Fruit fly (Drosophila melanogaster) whole organism, wandering third instar larva: ENCODE measurements around the gene Hip1.

Experiments
- CG32264 ChIP-seq: fragments of 200-800 bp; sonication (Bioruptor generic); optimal IDR thresholded peaks from 2 replicates; lab custom pipeline; 2016; ENCODE audit warnings: missing biosample characterization, missing genetic modification characterization
- CG9705 ChIP-seq: fragments of 200-800 bp; sonication (Bioruptor generic); optimal IDR thresholded peaks from 2 replicates; lab custom pipeline; 2018; ENCODE audit warnings: missing biosample characterization, mild to moderate bottlenecking, missing genetic modification characterization
- CrebA ChIP-seq: fragments of 200-800 bp; sonication (Bioruptor generic); optimal IDR thresholded peaks from 2 replicates; lab custom pipeline; 2016; ENCODE audit warnings: missing biosample characterization, mild to moderate bottlenecking, missing genetic modification characterization, borderline replicate concordance
- Dif ChIP-seq: fragments of 200-275, 200-300 bp; sonication (Bioruptor generic); optimal IDR thresholded peaks from 2 replicates; lab custom pipeline; 2018; ENCODE audit warnings: missing biosample characterization, missing genetic modification characterization; ENCODE audit not compliant: partially characterized antibody
- Hnf4 ChIP-seq: fragments of 200-800 bp; sonication (Bioruptor generic); optimal IDR thresholded peaks from 2 replicates; lab custom pipeline; 2016; ENCODE audit warnings: missing biosample characterization, mild to moderate bottlenecking, missing genetic modification characterization
- Hr83 ChIP-seq: fragments of 200-300 bp; sonication (Bioruptor generic); optimal IDR thresholded peaks from 2 replicates; lab custom pipeline; 2016; ENCODE audit warnings: missing biosample characterization, mild to moderate bottlenecking, missing genetic modification characterization, moderate library complexity; ENCODE audit not compliant: poor library complexity, severe bottlenecking
- Jra ChIP-seq: sonication (Bioruptor generic); optimal IDR thresholded peaks from 2 replicates; lab custom pipeline; 2016; ENCODE audit warnings: missing biosample characterization, missing genetic modification characterization
- Mio ChIP-seq: sonication (Bioruptor generic); optimal IDR thresholded peaks from 2 replicates; lab custom pipeline; 2016; ENCODE audit warnings: missing biosample characterization, missing genetic modification characterization
- Myc ChIP-seq: fragments of >200 bp; optimal IDR thresholded peaks from 2 replicates; lab custom pipeline; 2017
- N ChIP-seq: fragments of >200 bp; optimal IDR thresholded peaks from 2 replicates; lab custom pipeline; 2018; ENCODE audit warnings: missing biosample characterization, missing external identifiers, missing genetic modification characterization
- OdsH ChIP-seq: fragments of 200-800 bp; sonication (Bioruptor generic); optimal IDR thresholded peaks from 2 replicates; lab custom pipeline; 2016; ENCODE audit warnings: missing biosample characterization, mild to moderate bottlenecking, missing genetic modification characterization
- Rel ChIP-seq, 2 experiments: fragments of 200-800 bp; sonication (Bioruptor generic) in 1 of 2; optimal IDR thresholded peaks; 2 replicates in 1 of 2; 3 replicates in 1 of 2; lab custom pipeline; 2016 to 2019; ENCODE audit warnings: mild to moderate bottlenecking in 2 of 2, missing biosample characterization in 2 of 2, missing genetic modification characterization in 2 of 2, moderate library complexity in 1 of 2
- Vsx2 ChIP-seq: fragments of 200-300, 225-300 bp; sonication (Bioruptor generic); optimal IDR thresholded peaks from 2 replicates; lab custom pipeline; 2018; ENCODE audit warnings: missing biosample characterization, missing genetic modification characterization; ENCODE audit not compliant: partially characterized antibody
- brk ChIP-seq: fragments of 200-800 bp; sonication (Bioruptor generic); optimal IDR thresholded peaks from 2 replicates; lab custom pipeline; 2016; ENCODE audit warnings: missing biosample characterization, mild to moderate bottlenecking, missing genetic modification characterization
- dl ChIP-seq, 2 experiments: fragments of 175-275, 200-275 bp in 1 of 2; fragments of 200-275 bp in 1 of 2; sonication (Bioruptor generic); optimal IDR thresholded peaks; lab custom pipeline; 2018; ENCODE audit warnings: mild to moderate bottlenecking in 2 of 2, missing biosample characterization in 2 of 2, missing genetic modification characterization in 2 of 2, moderate library complexity in 2 of 2; ENCODE audit not compliant: partially characterized antibody in 2 of 2, insufficient read depth in 1 of 2
- dmrt93B ChIP-seq: fragments of 200-800 bp; sonication (Bioruptor generic); optimal IDR thresholded peaks from 2 replicates; lab custom pipeline; 2018; ENCODE audit warnings: missing biosample characterization, mild to moderate bottlenecking, missing genetic modification characterization
- dsf ChIP-seq: sonication (Bioruptor generic); optimal IDR thresholded peaks from 2 replicates; lab custom pipeline; 2016; ENCODE audit warnings: missing biosample characterization, missing genetic modification characterization, borderline replicate concordance
- ey ChIP-seq: fragments of 200-800 bp; sonication (Bioruptor generic); optimal IDR thresholded peaks from 2 replicates; lab custom pipeline; 2016; ENCODE audit warnings: missing biosample characterization, missing genetic modification characterization
- foxo ChIP-seq, 2 experiments: fragments of 200-800 bp; sonication (Bioruptor generic); optimal IDR thresholded peaks; 2 replicates in 1 of 2; 3 replicates in 1 of 2; lab custom pipeline; 2016 to 2017; ENCODE audit warnings: missing biosample characterization in 2 of 2, missing genetic modification characterization in 2 of 2
- fru ChIP-seq: fragments of 200-800 bp; sonication (Bioruptor generic); optimal IDR thresholded peaks from 3 replicates; lab custom pipeline; 2016; ENCODE audit warnings: missing biosample characterization, mild to moderate bottlenecking, missing genetic modification characterization
- jim ChIP-seq: fragments of 175-275, 200-325 bp; sonication (Bioruptor generic); optimal IDR thresholded peaks from 2 replicates; lab custom pipeline; 2016; ENCODE audit warnings: missing biosample characterization, mild to moderate bottlenecking, missing genetic modification characterization
- lola ChIP-seq: fragments of >200 bp; optimal IDR thresholded peaks from 2 replicates; lab custom pipeline; 2017; ENCODE audit warnings: missing biosample characterization, missing genetic modification characterization
- pan ChIP-seq: fragments of >200 bp; optimal IDR thresholded peaks from 2 replicates; lab custom pipeline; 2017
- psq ChIP-seq: fragments of 200-800 bp; sonication (Bioruptor generic); optimal IDR thresholded peaks from 3 replicates; lab custom pipeline; 2017; ENCODE audit warnings: missing biosample characterization, mild to moderate bottlenecking, missing genetic modification characterization, moderate library complexity
- rgr ChIP-seq: fragments of 200-800 bp; sonication (Bioruptor generic); optimal IDR thresholded peaks from 3 replicates; lab custom pipeline; 2016; ENCODE audit warnings: missing biosample characterization, mild to moderate bottlenecking, missing genetic modification characterization
- sage ChIP-seq: fragments of 200-800 bp; sonication (Bioruptor generic); optimal IDR thresholded peaks from 2 replicates; lab custom pipeline; 2016; ENCODE audit warnings: missing biosample characterization, mild to moderate bottlenecking, missing genetic modification characterization
- sv ChIP-seq: fragments of 200-800 bp; sonication (Bioruptor generic); optimal IDR thresholded peaks from 3 replicates; lab custom pipeline; 2016; ENCODE audit warnings: missing biosample characterization, missing genetic modification characterization
- tai ChIP-seq: sonication (Bioruptor generic); optimal IDR thresholded peaks from 2 replicates; lab custom pipeline; 2016; ENCODE audit warnings: missing biosample characterization, missing genetic modification characterization
- usp ChIP-seq: fragments of >200 bp; optimal IDR thresholded peaks from 2 replicates; lab custom pipeline; 2017; ENCODE audit warnings: missing biosample characterization, missing genetic modification characterization
- woc ChIP-seq: sonication (Bioruptor generic); optimal IDR thresholded peaks from 2 replicates; lab custom pipeline; 2016; ENCODE audit warnings: missing biosample characterization, mild to moderate bottlenecking, missing genetic modification characterization

Gene Hip1

dm6 chr3L:12780997-12781396 is 7.6 kb upstream of the Hip1 start, which contains the start of the genes CG10969 and CG17666:
Gene CG10969 (minus strand): TSS chr3L:12781097.
Gene CG17666 (plus strand): TSS chr3L:12781325.
- TF ChIP-seq Rel (GFP tag; optimal IDR thresholded peaks at IDR 0.05; lab: Kevin White, UChicago), result no peak
- TF ChIP-seq Rel (tag; optimal IDR thresholded peaks at IDR 0.05; lab: Kevin White, UChicago), result no peak
- no peak for TF ChIP-seq dmrt93B
- TF ChIP-seq Hnf4 (GFP tag; lab: Kevin White, UChicago), result no peak
- TF ChIP-seq CrebA, result no peak
- TF ChIP-seq foxo (GFP tag; optimal IDR thresholded peaks at IDR 0.05; lab: Kevin White, UChicago), result no peak
- no peak for TF ChIP-seq CG9705 (GFP tag; lab: Kevin White, UChicago)
- no peak for TF ChIP-seq OdsH (GFP tag; lab: Kevin White, UChicago)
- no peak for TF ChIP-seq Hr83 (GFP tag; lab: Kevin White, UChicago)
- no peak for TF ChIP-seq ey (GFP tag; lab: Kevin White, UChicago)
- no peak for TF ChIP-seq dsf (GFP tag; lab: Kevin White, UChicago)
- TF ChIP-seq, all 38 proteins: peak for 0

- TF ChIP-seq brk (GFP tag; lab: Kevin White, UChicago) (no peak), fru (no peak), woc (GFP tag; lab: Kevin White, UChicago) (no peak)
These were observed 5.2 kb upstream of the Hip1 start, which contains the start of gene CG32106 for dm6 chr3L:12778616-12779015. Gene CG32106 (minus strand): TSS chr3L:12778716.

dm6 chr3L:12754769-12755189 is 18.6 kb downstream of the Hip1 start, which contains the start of the genes CG10973 and Vps13D:
Gene CG10973 (minus strand): TSS chr3L:12754774.
Gene Vps13D (plus strand): TSS chr3L:12755049.
- TF ChIP-seq Hr83 (GFP tag; lab: Kevin White, UChicago), result no peak
- no peak for TF ChIP-seq lola (GFP tag; lab: Kevin White, UChicago)
- TF ChIP-seq usp (GFP tag; lab: Kevin White, UChicago), result no peak
- TF ChIP-seq CG32264 (GFP tag; lab: Kevin White, UChicago), result no peak
- TF ChIP-seq N (GFP tag; lab: Kevin White, UChicago), result no peak
- peak; percentile 99 for TF ChIP-seq Dif (GFP tag; lab: Kevin White, UChicago)
- TF ChIP-seq pan, result no peak
- TF ChIP-seq woc (GFP tag; lab: Kevin White, UChicago), result no peak
- peak; percentile 75 to 90 for TF ChIP-seq dl (GFP tag; optimal IDR thresholded peaks at IDR 0.05; lab: Kevin White, UChicago; ENCODE audit: insufficient read depth in 1 of 2, partially characterized antibody in 2 of 2)
- peak; percentile 41 for TF ChIP-seq tai (GFP tag; lab: Kevin White, UChicago)
- peak; percentile 16 for TF ChIP-seq Jra (GFP tag; lab: Kevin White, UChicago)
- peak; percentile 49 for TF ChIP-seq sv (GFP tag; lab: Kevin White, UChicago)
- TF ChIP-seq Vsx2 (GFP tag; lab: Kevin White, UChicago), result peak; percentile 99
- no peak for TF ChIP-seq dsf (GFP tag; lab: Kevin White, UChicago)
- TF ChIP-seq ey (GFP tag; lab: Kevin White, UChicago), result no peak
- no peak for TF ChIP-seq foxo (GFP tag; optimal IDR thresholded peaks at IDR 0.05; lab: Kevin White, UChicago)
- TF ChIP-seq brk (GFP tag; lab: Kevin White, UChicago), result peak; percentile 79
- peak; percentile 35 for TF ChIP-seq Hnf4 (GFP tag; lab: Kevin White, UChicago)
- no peak for TF ChIP-seq jim (GFP tag; lab: Kevin White, UChicago)

- peak; percentile 82 for TF ChIP-seq ey (GFP tag; lab: Kevin White, UChicago)
- no peak for TF ChIP-seq dl (GFP tag; optimal IDR thresholded peaks at IDR 0.05; lab: Kevin White, UChicago; ENCODE audit: insufficient read depth in 1 of 2, partially characterized antibody in 2 of 2)
- no peak for TF ChIP-seq Vsx2 (GFP tag; lab: Kevin White, UChicago)
- no peak for TF ChIP-seq usp (GFP tag; lab: Kevin White, UChicago)
- TF ChIP-seq psq (GFP tag; lab: Kevin White, UChicago), result peak; percentile 55
- no peak for TF ChIP-seq N (GFP tag; lab: Kevin White, UChicago)
- TF ChIP-seq Myc (lab: Kevin White, UChicago), result no peak
- peak; percentile 17 for TF ChIP-seq sv (GFP tag; lab: Kevin White, UChicago)
- peak; percentile 12 for TF ChIP-seq brk (GFP tag; lab: Kevin White, UChicago)
- peak; percentile 42 for TF ChIP-seq woc (GFP tag; lab: Kevin White, UChicago)
- TF ChIP-seq OdsH (GFP tag; lab: Kevin White, UChicago), result peak; percentile 69
- peak; percentile 61 for TF ChIP-seq Hnf4 (GFP tag; lab: Kevin White, UChicago)
- peak; percentile 17 for TF ChIP-seq CG32264 (GFP tag; lab: Kevin White, UChicago)
- TF ChIP-seq sage (GFP tag; lab: Kevin White, UChicago), result peak; percentile 55
- TF ChIP-seq Mio (GFP tag; lab: Kevin White, UChicago), result no peak
- TF ChIP-seq tai (GFP tag; lab: Kevin White, UChicago), result peak; percentile 5
- peak; percentile 40 for TF ChIP-seq Jra (GFP tag; lab: Kevin White, UChicago)
- TF ChIP-seq pan, result no peak
- TF ChIP-seq rgr, result peak; percentile 79
These were observed 23.5 kb downstream of the Hip1 start, which contains the start of the genes Klc and CG10984 for dm6 chr3L:12749567-12750535. Gene Klc (minus strand): TSS chr3L:12750056. Gene CG10984 (plus strand): TSS chr3L:12750119.
